Fruit fly (Drosophila melanogaster) whole organism, embryonic: Measurements from ENCODE around the gene Fum1.

Source experiments
- Ada2b ChIP-seq: fragments of 200-800 bp; sonication (Bioruptor generic); IDR thresholded peaks from 2 replicates; pipeline ENCODE4 v1.3.6; 2022; ENCODE audit warnings: missing biosample characterization, missing genetic modification characterization
- CG10321 ChIP-seq: fragments of 200-800 bp; sonication (Bioruptor generic); IDR thresholded peaks from 2 replicates; pipeline ENCODE4 v1.3.6; 2022; ENCODE audit warnings: missing biosample characterization, missing genetic modification characterization
- CG11560 ChIP-seq: fragments of 200-800 bp; sonication (Bioruptor generic); IDR thresholded peaks from 3 replicates; pipeline ENCODE4 v1.3.6; 2022; ENCODE audit warnings: missing biosample characterization, missing genetic modification characterization
- CG12071 ChIP-seq: fragments of 200-800 bp; sonication (Bioruptor generic); optimal IDR thresholded peaks from 3 replicates; lab custom pipeline; 2018; ENCODE audit warnings: missing biosample characterization, mild to moderate bottlenecking, missing genetic modification characterization
- CG14014 ChIP-seq: fragments of 200-800 bp; sonication (Bioruptor generic); IDR thresholded peaks from 2 replicates; pipeline ENCODE4 v1.3.6; 2022; ENCODE audit warnings: missing biosample characterization, missing genetic modification characterization
- CG15601 ChIP-seq: fragments of 200-800 bp; sonication (Bioruptor generic); optimal IDR thresholded peaks from 3 replicates; lab custom pipeline; 2019; ENCODE audit warnings: missing biosample characterization, mild to moderate bottlenecking, missing genetic modification characterization, moderate library complexity
- CG1647 ChIP-seq: fragments of 200-800 bp; sonication (Bioruptor generic); optimal IDR thresholded peaks from 3 replicates; lab custom pipeline; 2016; ENCODE audit warnings: missing biosample characterization, missing genetic modification characterization
- CG17568 ChIP-seq: fragments of 200-800 bp; sonication (Bioruptor generic); optimal IDR thresholded peaks from 2 replicates; lab custom pipeline; 2018; ENCODE audit warnings: missing biosample characterization, mild to moderate bottlenecking, missing genetic modification characterization, moderate library complexity
- CG17829 ChIP-seq: fragments of 200-800 bp; optimal IDR thresholded peaks from 2 replicates; lab custom pipeline; 2019; ENCODE audit warnings: missing biosample characterization, mild to moderate bottlenecking, missing genetic modification characterization, moderate library complexity
- CG17912 ChIP-seq: fragments of 200-800 bp; sonication (Bioruptor generic); optimal IDR thresholded peaks from 2 replicates; lab custom pipeline; 2018; ENCODE audit warnings: missing biosample characterization, mild to moderate bottlenecking, missing genetic modification characterization
- CG2120 ChIP-seq: fragments of 200-800 bp; sonication (Bioruptor generic); optimal IDR thresholded peaks from 3 replicates; lab custom pipeline; 2016; ENCODE audit warnings: missing biosample characterization, missing genetic modification characterization
- CG2889 ChIP-seq: fragments of 200-800 bp; sonication (Bioruptor generic); IDR thresholded peaks from 3 replicates; pipeline ENCODE4 v1.3.6; 2022; ENCODE audit warnings: missing biosample characterization, missing genetic modification characterization
- CG30403 ChIP-seq: fragments of 200-800 bp; sonication (Bioruptor generic); optimal IDR thresholded peaks from 3 replicates; lab custom pipeline; 2016; ENCODE audit warnings: missing biosample characterization, missing genetic modification characterization
- CG3163 ChIP-seq: fragments of 200-800 bp; sonication (Bioruptor generic); optimal IDR thresholded peaks from 3 replicates; lab custom pipeline; 2016; ENCODE audit warnings: missing biosample characterization, missing genetic modification characterization
- CG3407 ChIP-seq: fragments of 200-800 bp; sonication (Bioruptor generic); optimal IDR thresholded peaks from 2 replicates; lab custom pipeline; 2018; ENCODE audit warnings: missing biosample characterization, mild to moderate bottlenecking, missing genetic modification characterization
- CG3847 ChIP-seq: fragments of 200-800 bp; sonication (Bioruptor generic); IDR thresholded peaks from 2 replicates; pipeline ENCODE4 v1.3.6; 2022; ENCODE audit warnings: missing biosample characterization, missing genetic modification characterization
- CG42726 ChIP-seq: fragments of 200-800 bp; sonication (Bioruptor generic); IDR thresholded peaks from 2 replicates; pipeline ENCODE4 v1.3.6; 2022; ENCODE audit warnings: missing biosample characterization, missing genetic modification characterization; ENCODE audit not compliant: partially characterized antibody
- CG4282 ChIP-seq: fragments of 200-800 bp; sonication (Bioruptor generic); optimal IDR thresholded peaks from 2 replicates; lab custom pipeline; 2016; ENCODE audit warnings: missing biosample characterization, missing genetic modification characterization
- CG7372 ChIP-seq: fragments of 200-800 bp; sonication (Bioruptor generic); IDR thresholded peaks from 2 replicates; pipeline ENCODE4 v1.3.6; 2022; ENCODE audit warnings: missing biosample characterization, missing genetic modification characterization
- CG7556 ChIP-seq: fragments of 200-800 bp; sonication (Bioruptor generic); optimal IDR thresholded peaks from 2 replicates; lab custom pipeline; 2017; ENCODE audit warnings: missing biosample characterization, mild to moderate bottlenecking, missing genetic modification characterization
- CG9437 ChIP-seq: fragments of 200-800 bp; sonication (Bioruptor generic); optimal IDR thresholded peaks from 2 replicates; lab custom pipeline; 2018; ENCODE audit warnings: missing biosample characterization, mild to moderate bottlenecking, missing genetic modification characterization
- CG9727 ChIP-seq: fragments of 200-800 bp; sonication (Bioruptor generic); optimal IDR thresholded peaks from 3 replicates; lab custom pipeline; 2017; ENCODE audit warnings: missing biosample characterization, mild to moderate bottlenecking, missing genetic modification characterization
- CoRest ChIP-seq: fragments of 200-800 bp; sonication (Bioruptor generic); optimal IDR thresholded peaks from 3 replicates; lab custom pipeline; 2018; ENCODE audit warnings: missing biosample characterization, mild to moderate bottlenecking, missing genetic modification characterization, moderate library complexity
- Dfd ChIP-seq, 2 experiments: fragments of >200 bp; optimal IDR thresholded peaks; 2 replicates each; lab custom pipeline; 2017; ENCODE audit warnings: missing biosample characterization in 2 of 2, missing genetic modification characterization in 2 of 2
- GATAe ChIP-seq: fragments of 200-800 bp; sonication (Bioruptor generic); conservative IDR thresholded peaks from 2 replicates; pipeline ENCODE4 v1.3.6; 2022; ENCODE audit warnings: missing biosample characterization, missing genetic modification characterization
- Lhr ChIP-seq: fragments of 200-800 bp; sonication (Bioruptor generic); optimal IDR thresholded peaks from 3 replicates; lab custom pipeline; 2017; ENCODE audit warnings: mild to moderate bottlenecking, missing biosample characterization, missing genetic modification reagents, missing genetic modification characterization
- Poxn ChIP-seq: fragments of 200-800 bp; sonication (Bioruptor generic); IDR thresholded peaks from 2 replicates; pipeline ENCODE4 v1.3.6; 2022; ENCODE audit warnings: missing biosample characterization, missing genetic modification characterization
- Ptx1 ChIP-seq: fragments of 200-800 bp; sonication (Bioruptor generic); IDR thresholded peaks from 2 replicates; pipeline ENCODE4 v1.3.6; 2022; ENCODE audit warnings: missing biosample characterization, missing genetic modification characterization
- Ravus ChIP-seq: fragments of 200-800 bp; sonication (Bioruptor generic); IDR thresholded peaks from 2 replicates; pipeline ENCODE4 v1.3.6; 2022; ENCODE audit warnings: missing biosample characterization, missing genetic modification characterization
- Stat92E ChIP-seq, 3 experiments: fragments of >200 bp in 2 of 3; fragments of 200-800 bp in 1 of 3; sonication (Bioruptor generic) in 1 of 3; optimal IDR thresholded peaks; 2 replicates each; lab custom pipeline; 2017 to 2019; ENCODE audit warnings: missing biosample characterization in 3 of 3, missing genetic modification characterization in 3 of 3, mild to moderate bottlenecking in 1 of 3, moderate library complexity in 1 of 3
- Vsx1 ChIP-seq: fragments of 200-800 bp; sonication (Bioruptor generic); optimal IDR thresholded peaks from 2 replicates; lab custom pipeline; 2017; ENCODE audit warnings: missing biosample characterization, mild to moderate bottlenecking, missing genetic modification characterization, missing genetic modification reagents
- ab ChIP-seq: fragments of 200-800 bp; sonication (Bioruptor generic); optimal IDR thresholded peaks from 2 replicates; lab custom pipeline; 2016; ENCODE audit warnings: missing biosample characterization, missing genetic modification characterization
- amos ChIP-seq: fragments of 200-800 bp; sonication (Bioruptor generic); IDR thresholded peaks from 2 replicates; pipeline ENCODE4 v1.3.6; 2022; ENCODE audit warnings: missing biosample characterization, missing genetic modification characterization; ENCODE audit not compliant: partially characterized antibody
- bab2 ChIP-seq: fragments of 200-800 bp; sonication (Bioruptor generic); optimal IDR thresholded peaks from 2 replicates; lab custom pipeline; 2016; ENCODE audit warnings: missing biosample characterization, missing genetic modification characterization
- bbx ChIP-seq: fragments of 200-800 bp; sonication (Bioruptor generic); IDR thresholded peaks from 2 replicates; pipeline ENCODE4 v1.3.6; 2022; ENCODE audit warnings: missing biosample characterization, missing genetic modification characterization; ENCODE audit not compliant: partially characterized antibody
- cwo ChIP-seq: fragments of 200-800 bp; sonication (Bioruptor generic); optimal IDR thresholded peaks from 3 replicates; lab custom pipeline; 2017; ENCODE audit warnings: missing biosample characterization, missing genetic modification characterization, mild to moderate bottlenecking, moderate library complexity, missing genetic modification reagents
- danr ChIP-seq: fragments of 200-800 bp; sonication (Bioruptor generic); IDR thresholded peaks from 2 replicates; pipeline ENCODE4 v1.3.6; 2022; ENCODE audit warnings: missing biosample characterization, missing genetic modification characterization
- fd102C ChIP-seq: fragments of 200-800 bp; sonication (Bioruptor generic); optimal IDR thresholded peaks from 2 replicates; lab custom pipeline; 2018; ENCODE audit warnings: missing biosample characterization, mild to moderate bottlenecking, missing genetic modification characterization, moderate library complexity
- gce ChIP-seq: fragments of 200-800 bp; sonication (Bioruptor generic); IDR thresholded peaks from 3 replicates; pipeline ENCODE4 v1.3.6; 2022; ENCODE audit warnings: missing biosample characterization, missing genetic modification characterization
- kah ChIP-seq: fragments of 200-800 bp; sonication (Bioruptor generic); optimal IDR thresholded peaks from 2 replicates; lab custom pipeline; 2018; ENCODE audit warnings: missing biosample characterization, mild to moderate bottlenecking, missing genetic modification characterization
- kay ChIP-seq: fragments of 200-800 bp; sonication (Bioruptor generic); optimal IDR thresholded peaks from 2 replicates; lab custom pipeline; 2016; ENCODE audit warnings: missing biosample characterization, missing genetic modification characterization
- lola ChIP-seq, 3 experiments: fragments of >200 bp in 2 of 3; fragments of 200-800 bp in 1 of 3; sonication (Bioruptor generic) in 1 of 3; optimal IDR thresholded peaks; 2 replicates each; lab custom pipeline; 2017 to 2019; ENCODE audit warnings: missing biosample characterization in 3 of 3, missing genetic modification characterization in 3 of 3, mild to moderate bottlenecking in 1 of 3, moderate library complexity in 1 of 3
- maf-S ChIP-seq: fragments of 200-800 bp; sonication (Bioruptor generic); optimal IDR thresholded peaks from 2 replicates; lab custom pipeline; 2016; ENCODE audit warnings: missing biosample characterization, missing genetic modification characterization
- sd ChIP-seq: fragments of 200-800 bp; sonication (Bioruptor generic); optimal IDR thresholded peaks from 3 replicates; lab custom pipeline; 2018; ENCODE audit warnings: missing biosample characterization, mild to moderate bottlenecking, missing genetic modification characterization, moderate library complexity
- sug ChIP-seq: fragments of 200-800 bp; optimal IDR thresholded peaks from 2 replicates; lab custom pipeline; 2019; ENCODE audit warnings: missing biosample characterization, mild to moderate bottlenecking, missing genetic modification characterization, moderate library complexity
- tll ChIP-seq, 2 experiments: fragments of 200-800 bp in 1 of 2; fragments of >200 bp in 1 of 2; sonication (Bioruptor generic) in 1 of 2; optimal IDR thresholded peaks; 2 replicates each; lab custom pipeline; 2017 to 2019; ENCODE audit warnings: missing biosample characterization in 2 of 2, missing genetic modification characterization in 2 of 2, mild to moderate bottlenecking in 1 of 2, moderate library complexity in 1 of 2
- unc-4 ChIP-seq: fragments of 200-800 bp; sonication (Bioruptor generic); IDR thresholded peaks from 2 replicates; pipeline ENCODE4 v1.3.6; 2022; ENCODE audit warnings: missing biosample characterization, missing genetic modification characterization; ENCODE audit not compliant: partially characterized antibody
- vnd ChIP-seq: fragments of 200-800 bp; sonication (Bioruptor generic); IDR thresholded peaks from 3 replicates; pipeline ENCODE4 v1.3.6; 2022; ENCODE audit warnings: missing biosample characterization, missing genetic modification characterization; ENCODE audit not compliant: partially characterized antibody
- vvl ChIP-seq: fragments of 200-800 bp; sonication (Bioruptor generic); IDR thresholded peaks from 2 replicates; pipeline ENCODE4 v1.3.6; 2022; ENCODE audit warnings: missing biosample characterization, missing genetic modification characterization
- yki ChIP-seq: fragments of >200 bp; optimal IDR thresholded peaks from 3 replicates; lab custom pipeline; 2018

Gene Fum1

dm6 chrX:6694979-6695388, 16.8 kb downstream of the Fum1 start, which contains the start of gene CG14442 (continued):
- TF ChIP-seq CoRest (tag; lab: Kevin White, UChicago), result peak; percentile 56
- no peak for TF ChIP-seq Vsx1 (GFP tag; lab: Kevin White, UChicago)
- TF ChIP-seq bab2 (GFP tag; lab: Kevin White, UChicago), result peak; percentile 9
- TF ChIP-seq CG17829, result peak; percentile 50
- TF ChIP-seq CG11560, result no peak
- TF ChIP-seq yki (lab: Kevin White, UChicago), result no peak
- TF ChIP-seq cwo, result no peak
- no peak for TF ChIP-seq gce (GFP tag; lab: Robert Waterston, UW)
- TF ChIP-seq tll (GFP tag; optimal IDR thresholded peaks at IDR 0.05; lab: Kevin White, UChicago), result no peak
- TF ChIP-seq CG10321 (GFP tag; lab: Robert Waterston, UW), result no peak
- TF ChIP-seq CG3407 (GFP tag; lab: Kevin White, UChicago), result no peak
- TF ChIP-seq maf-S (GFP tag; lab: Kevin White, UChicago), result no peak
- TF ChIP-seq CG12071, result no peak
- peak; percentile 45; the same call in 1 of the 2 replicates for TF ChIP-seq CG3847 (GFP tag; lab: Robert Waterston, UW)
- TF ChIP-seq CG30403 (GFP tag; lab: Kevin White, UChicago), result peak; percentile 64
- no peak for TF ChIP-seq Ada2b (GFP tag; lab: Robert Waterston, UW)
- no peak for TF ChIP-seq CG7372 (GFP tag; lab: Robert Waterston, UW)
- no peak for TF ChIP-seq Ravus (GFP tag; lab: Robert Waterston, UW)
- TF ChIP-seq Dfd (GFP tag; optimal IDR thresholded peaks at IDR 0.05; lab: Kevin White, UChicago), result no peak
- no peak for TF ChIP-seq CG3163 (GFP tag; lab: Kevin White, UChicago)
- TF ChIP-seq Poxn (GFP tag; lab: Robert Waterston, UW), result no peak
- no peak; the same call in 1 of the 2 replicates for TF ChIP-seq Ptx1 (GFP tag; lab: Robert Waterston, UW)
- TF ChIP-seq lola (GFP tag; optimal IDR thresholded peaks at IDR 0.05; lab: Kevin White, UChicago), result peak in 1 of 3 experiments; percentile 15
- TF ChIP-seq fd102C (GFP tag; lab: Kevin White, UChicago), result no peak
- TF ChIP-seq unc-4 (GFP tag; lab: Robert Waterston, UW), result peak; percentile 93
- peak; percentile 95 for TF ChIP-seq vnd (GFP tag; lab: Robert Waterston, UW)
- no peak for TF ChIP-seq CG17568
- TF ChIP-seq sug (tag; lab: Kevin White, UChicago), result peak; percentile 45
- TF ChIP-seq CG2120 (GFP tag; lab: Kevin White, UChicago), result peak; percentile 60
- TF ChIP-seq ab (GFP tag; lab: Kevin White, UChicago), result no peak
- no peak for TF ChIP-seq sd
- TF ChIP-seq CG2889 (GFP tag; lab: Robert Waterston, UW), result no peak
- no peak for TF ChIP-seq CG1647 (GFP tag; lab: Kevin White, UChicago)
- TF ChIP-seq CG42726 (GFP tag; lab: Robert Waterston, UW), result peak; percentile 86
- TF ChIP-seq Stat92E (GFP tag; optimal IDR thresholded peaks at IDR 0.05; lab: Kevin White, UChicago), result no peak
- TF ChIP-seq danr, result no peak
- TF ChIP-seq CG14014, result no peak
- peak; percentile 2 for TF ChIP-seq CG9727 (GFP tag; lab: Kevin White, UChicago)
- TF ChIP-seq GATAe (GFP tag; lab: Robert Waterston, UW), result no peak
- TF ChIP-seq CG7556 (GFP tag; lab: Kevin White, UChicago), result peak; percentile 12
- 0 out of 2 replicates have a peak, but pooled peaks have one; percentile 20 for TF ChIP-seq vvl
- TF ChIP-seq kah (GFP tag; lab: Kevin White, UChicago), result no peak
- peak; percentile 33 for TF ChIP-seq CG15601
- TF ChIP-seq kay (GFP tag; lab: Kevin White, UChicago), result no peak
- TF ChIP-seq bbx, result peak; percentile 91
- no peak for TF ChIP-seq CG17912 (GFP tag; lab: Kevin White, UChicago)
- TF ChIP-seq CG4282 (GFP tag; lab: Kevin White, UChicago), result no peak
- peak; percentile 52 for TF ChIP-seq Lhr
- peak; percentile 94 for TF ChIP-seq amos (GFP tag; lab: Robert Waterston, UW)
- peak; percentile 55 for TF ChIP-seq CG9437 (GFP tag; lab: Kevin White, UChicago)
